Fruit fly (Drosophila melanogaster): ENCODE results near the gene Alg14.

Alg14 gene

DNA sequence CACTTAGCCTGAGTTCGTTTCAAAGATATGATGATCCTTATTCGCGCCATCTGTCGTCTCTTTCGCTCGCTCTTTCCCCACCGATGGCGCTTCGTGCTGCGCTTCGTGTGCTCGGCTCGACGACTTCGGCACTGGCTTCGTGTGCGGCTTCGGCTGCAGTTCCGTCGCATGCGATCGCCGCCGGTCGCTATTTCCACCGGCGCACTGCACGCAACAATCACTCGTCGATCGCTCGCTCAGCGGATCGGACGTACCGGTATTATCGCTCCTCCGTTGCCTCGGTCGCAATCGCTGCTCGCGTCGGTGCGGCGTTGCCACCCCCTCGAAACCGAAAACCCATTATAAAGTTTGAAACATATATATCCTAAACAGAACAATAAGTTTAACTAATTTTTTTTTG lies 26.8 kb downstream of the Alg14 start (continued):
- TF ChIP-seq CG10979 (tag; optimal IDR thresholded peaks at IDR 0.05) (peak; percentile 26), Elba2 (GFP tag; optimal IDR thresholded peaks at IDR 0.05) (no peak), CG1832 (GFP tag; optimal IDR thresholded peaks at IDR 0.05) (peak; percentile 39), Bgb (GFP tag; IDR thresholded peaks at IDR 0.05; ENCODE audit: partially characterized antibody) (peak; percentile 22; the same call in 1 of the 2 replicates), kah (GFP tag; optimal IDR thresholded peaks at IDR 0.05) (peak; percentile 6), Side (GFP tag; optimal IDR thresholded peaks at IDR 0.05) (no peak), Spps (tag; optimal IDR thresholded peaks at IDR 0.05) (no peak), ERR (GFP tag; optimal IDR thresholded peaks at IDR 0.05) (no peak), fu2 (GFP tag; optimal IDR thresholded peaks at IDR 0.05) (no peak), Stat92E (GFP tag; optimal IDR thresholded peaks at IDR 0.05) (peak in 1 of 3 experiments; percentile 32), chinmo (GFP tag; IDR thresholded peaks at IDR 0.05; ENCODE audit: partially characterized antibody) (peak; percentile 82; the same call in 3 of the 4 replicates), CG12659 (GFP tag; optimal IDR thresholded peaks at IDR 0.05) (no peak), Doc2 (GFP tag; IDR thresholded peaks at IDR 0.05) (no peak), chm (GFP tag; IDR thresholded peaks at IDR 0.05) (peak; percentile 74; the same call in 1 of the 2 replicates), CG18262 (tag; optimal IDR thresholded peaks at IDR 0.05) (peak; percentile 14), jumu (GFP tag; optimal IDR thresholded peaks at IDR 0.05) (peak; percentile 27), tin (GFP tag; optimal IDR thresholded peaks at IDR 0.05) (peak; percentile 0), CG43689 (GFP tag; IDR thresholded peaks at IDR 0.05) (no peak), Hmx (GFP tag; optimal IDR thresholded peaks at IDR 0.05) (no peak), zf30C (GFP tag; optimal IDR thresholded peaks at IDR 0.05) (peak; percentile 1), gem (tag; optimal IDR thresholded peaks at IDR 0.05) (peak; percentile 4), CG11723 (GFP tag; optimal IDR thresholded peaks at IDR 0.05) (peak; percentile 18), zfh1 (GFP tag; IDR thresholded peaks at IDR 0.05) (peak; percentile 49; the same call in 1 of the 3 replicates), Oaz (GFP tag; IDR thresholded peaks at IDR 0.05) (no peak), tio (GFP tag; optimal IDR thresholded peaks at IDR 0.05) (no peak), Blimp-1 (GFP tag; optimal IDR thresholded peaks at IDR 0.05) (no peak), Sry-δ (GFP tag; optimal IDR thresholded peaks at IDR 0.05) (peak; percentile 16), CoRest (tag; optimal IDR thresholded peaks at IDR 0.05) (peak; percentile 12), fd64A (GFP tag; optimal IDR thresholded peaks at IDR 0.05) (peak; percentile 42), Dad (GFP tag; optimal IDR thresholded peaks at IDR 0.05) (peak; percentile 9), danr (GFP tag; IDR thresholded peaks at IDR 0.05) (no peak), kni (GFP tag; optimal IDR thresholded peaks at IDR 0.05) (peak; percentile 5), Awh (GFP tag; IDR thresholded peaks at IDR 0.05) (peak; percentile 45; the same call in 1 of the 2 replicates), Sox102F (GFP tag; optimal IDR thresholded peaks at IDR 0.05) (no peak), lbe (GFP tag; optimal IDR thresholded peaks at IDR 0.05) (no peak), lab (GFP tag; optimal IDR thresholded peaks at IDR 0.05) (peak; percentile 67), en (GFP tag; optimal IDR thresholded peaks at IDR 0.05) (no peak), vvl (GFP tag; IDR thresholded peaks at IDR 0.05) (peak; percentile 56; the same call in 1 of the 2 replicates), CG14710 (tag; optimal IDR thresholded peaks at IDR 0.05) (no peak), sim (GFP tag; IDR thresholded peaks at IDR 0.05) (peak; percentile 40; the same call in 1 of the 2 replicates), dmrt99B (tag; optimal IDR thresholded peaks at IDR 0.05) (peak; percentile 27), twi (tag; optimal IDR thresholded peaks at IDR 0.05) (peak; percentile 44), CG8290 (GFP tag; optimal IDR thresholded peaks at IDR 0.05) (peak; percentile 51), CG8290 (tag; optimal IDR thresholded peaks at IDR 0.05) (peak; percentile 79 to 85), unpg (GFP tag; optimal IDR thresholded peaks at IDR 0.05) (peak; percentile 17), lov (optimal IDR thresholded peaks at IDR 0.05) (no peak), lov (GFP tag; IDR thresholded peaks at IDR 0.05) (0 out of 3 replicates have a peak, but pooled peaks have one; percentile 40), da (GFP tag; optimal IDR thresholded peaks at IDR 0.05) (no peak), pb (GFP tag; optimal IDR thresholded peaks at IDR 0.05) (peak; percentile 12), Jarid2 (GFP tag; optimal IDR thresholded peaks at IDR 0.05) (peak; percentile 86), nom (GFP tag; optimal IDR thresholded peaks at IDR 0.05) (peak; percentile 74)
